Worm (Caenorhabditis elegans) whole organism, L3 larva: ENCODE results near the gene ZK666.4.

Experiments
- nhr-25 ChIP-seq: sonication (generic microtip); optimal IDR thresholded peaks from 2 replicates; lab custom pipeline; 2017; ENCODE audit warnings: missing biosample characterization, missing genetic modification characterization
- nhr-76 ChIP-seq: fragments of 150-350 bp; sonication (generic microtip); optimal IDR thresholded peaks from 5 replicates; lab custom pipeline; 2014; ENCODE audit warnings: missing biosample characterization, missing genetic modification characterization
- skn-1 ChIP-seq: fragments of 150-350 bp; optimal IDR thresholded peaks from 2 replicates; lab custom pipeline; 2014; ENCODE audit warnings: missing biosample characterization, missing genetic modification characterization

ce11 chrII:10480043-10480442, 3.0 kb downstream of the ZK666.4 start:
- TF ChIP-seq nhr-25 (tag; lab: Kevin White, UChicago): no peak
- TF ChIP-seq nhr-76: no peak
- no peak for TF ChIP-seq skn-1 (tag; lab: Kevin White, UChicago)
